Worm (Caenorhabditis elegans) whole organism, mixed stage, embryonic: Measurements from ENCODE around the gene pals-29.
A peak's percentile ranks its signal among the peaks of the same experiment; 100 is the strongest.

ENCODE experiments used
- bed-3 ChIP-seq: fragments of 200-800 bp; sonication (Bioruptor generic); optimal IDR thresholded peaks from 3 replicates; lab custom pipeline; 2018; ENCODE audit warnings: mild to moderate bottlenecking, missing genetic modification characterization, moderate library complexity, missing compliant biosample characterization
- blmp-1 ChIP-seq: fragments of 150-350 bp; optimal IDR thresholded peaks from 2 replicates; lab custom pipeline; 2014; ENCODE audit warnings: missing biosample characterization, missing genetic modification characterization
- ceh-39 ChIP-seq: fragments of 150-350 bp; optimal IDR thresholded peaks from 2 replicates; lab custom pipeline; 2014; ENCODE audit warnings: missing biosample characterization, missing genetic modification characterization
- ceh-43 ChIP-seq: fragments of 200-800 bp; sonication (Bioruptor generic); optimal IDR thresholded peaks from 2 replicates; lab custom pipeline; 2018; ENCODE audit warnings: mild to moderate bottlenecking, missing genetic modification characterization, moderate library complexity, missing compliant biosample characterization
- ceh-83 ChIP-seq: fragments of 200-800 bp; sonication (Bioruptor generic); optimal IDR thresholded peaks from 2 replicates; lab custom pipeline; 2018; ENCODE audit warnings: mild to moderate bottlenecking, missing genetic modification characterization, missing compliant biosample characterization
- ces-1 ChIP-seq: fragments of 150-350 bp; optimal IDR thresholded peaks from 2 replicates; lab custom pipeline; 2014; ENCODE audit warnings: missing biosample characterization, missing genetic modification reagents, missing genetic modification characterization
- cnd-1 ChIP-seq: fragments of 200-800 bp; sonication (Bioruptor generic); optimal IDR thresholded peaks from 2 replicates; lab custom pipeline; 2018; ENCODE audit warnings: mild to moderate bottlenecking, missing genetic modification characterization, missing compliant biosample characterization
- drap-1 ChIP-seq: fragments of 200-800 bp; sonication (Bioruptor generic); optimal IDR thresholded peaks from 3 replicates; lab custom pipeline; 2018; ENCODE audit warnings: mild to moderate bottlenecking, missing genetic modification characterization, missing compliant biosample characterization
- elt-1 ChIP-seq: sonication (generic microtip); optimal IDR thresholded peaks from 2 replicates; lab custom pipeline; 2017; ENCODE audit warnings: missing genetic modification characterization, mild to moderate bottlenecking, missing compliant biosample characterization, antibody characterized with exemption, moderate library complexity, borderline replicate concordance; ENCODE audit not compliant: insufficient read depth
- elt-3 ChIP-seq: fragments of 150-350 bp; optimal IDR thresholded peaks from 2 replicates; lab custom pipeline; 2014; ENCODE audit warnings: missing biosample characterization, missing genetic modification characterization
- flh-1 ChIP-seq: fragments of 200-800 bp; sonication (Bioruptor generic); optimal IDR thresholded peaks from 2 replicates; lab custom pipeline; 2018; ENCODE audit warnings: mild to moderate bottlenecking, missing genetic modification characterization, moderate library complexity, missing compliant biosample characterization
- ham-2 ChIP-seq: fragments of 200-800 bp; sonication (Bioruptor generic); optimal IDR thresholded peaks from 2 replicates; lab custom pipeline; 2018; ENCODE audit warnings: mild to moderate bottlenecking, missing genetic modification characterization, missing compliant biosample characterization
- hlh-1 ChIP-seq: fragments of 150-350 bp; optimal IDR thresholded peaks from 2 replicates; lab custom pipeline; 2014; ENCODE audit warnings: missing biosample characterization, missing genetic modification reagents, missing genetic modification characterization
- lin-13 ChIP-seq: fragments of 150-350 bp; optimal IDR thresholded peaks from 2 replicates; lab custom pipeline; 2014; ENCODE audit warnings: missing biosample characterization, missing genetic modification characterization
- lin-32 ChIP-seq: fragments of 200-800 bp; sonication (Bioruptor generic); optimal IDR thresholded peaks from 2 replicates; lab custom pipeline; 2018; ENCODE audit warnings: mild to moderate bottlenecking, missing genetic modification characterization, missing compliant biosample characterization
- lsy-2 ChIP-seq: fragments of 150-350 bp; optimal IDR thresholded peaks from 2 replicates; lab custom pipeline; 2014; ENCODE audit warnings: missing biosample characterization, missing genetic modification characterization
- mab-5 ChIP-seq: fragments of 150-350 bp; optimal IDR thresholded peaks from 2 replicates; lab custom pipeline; 2014; ENCODE audit warnings: missing biosample characterization, missing genetic modification characterization
- mep-1 ChIP-seq: fragments of 150-350 bp; optimal IDR thresholded peaks from 2 replicates; lab custom pipeline; 2017; ENCODE audit warnings: missing biosample characterization, missing genetic modification reagents, missing genetic modification characterization, inconsistent platforms
- mls-2 ChIP-seq: sonication (generic microtip); optimal IDR thresholded peaks from 2 replicates; lab custom pipeline; 2016; ENCODE audit warnings: mild to moderate bottlenecking, missing genetic modification characterization, moderate library complexity, missing compliant biosample characterization
- nhr-12 ChIP-seq: fragments of 150-350 bp; optimal IDR thresholded peaks from 2 replicates; lab custom pipeline; 2014; ENCODE audit warnings: missing biosample characterization, missing genetic modification characterization
- nhr-2 ChIP-seq: fragments of 150-350 bp; optimal IDR thresholded peaks from 2 replicates; lab custom pipeline; 2014; ENCODE audit warnings: missing biosample characterization, missing genetic modification characterization
- nhr-237 ChIP-seq: fragments of 150-350 bp; optimal IDR thresholded peaks from 2 replicates; lab custom pipeline; 2014; ENCODE audit warnings: missing biosample characterization, missing genetic modification characterization
- nhr-76 ChIP-seq: sonication (generic microtip); optimal IDR thresholded peaks from 2 replicates; lab custom pipeline; 2017; ENCODE audit warnings: missing biosample characterization, missing genetic modification characterization
- pha-4 ChIP-seq: fragments of 150-350 bp; optimal IDR thresholded peaks from 2 replicates; lab custom pipeline; 2018; ENCODE audit warnings: missing biosample characterization, missing genetic modification reagents, missing genetic modification characterization
- sem-2 ChIP-seq: fragments of 200-800 bp; sonication (Bioruptor generic); optimal IDR thresholded peaks from 2 replicates; lab custom pipeline; 2018; ENCODE audit warnings: mild to moderate bottlenecking, missing genetic modification characterization, missing compliant biosample characterization
- snpc-4 ChIP-seq: fragments of 150-350 bp; optimal IDR thresholded peaks from 2 replicates; lab custom pipeline; 2014; ENCODE audit warnings: missing biosample characterization, missing genetic modification characterization
- tbx-8 ChIP-seq: fragments of 200-800 bp; sonication (Bioruptor generic); optimal IDR thresholded peaks from 2 replicates; lab custom pipeline; 2018; ENCODE audit warnings: mild to moderate bottlenecking, missing genetic modification characterization, moderate library complexity, missing compliant biosample characterization
- unc-39 ChIP-seq: fragments of 150-350 bp; optimal IDR thresholded peaks from 2 replicates; lab custom pipeline; 2014; ENCODE audit warnings: missing biosample characterization, missing genetic modification characterization
- unc-62 ChIP-seq: fragments of 150-350 bp; optimal IDR thresholded peaks from 2 replicates; lab custom pipeline; 2014; ENCODE audit warnings: missing biosample characterization, missing genetic modification reagents, missing genetic modification characterization
- zip-8 ChIP-seq: fragments of 150-350 bp; optimal IDR thresholded peaks from 2 replicates; lab custom pipeline; 2014; ENCODE audit warnings: missing biosample characterization, missing genetic modification characterization
- ztf-11 ChIP-seq: fragments of 150-350 bp; optimal IDR thresholded peaks from 2 replicates; lab custom pipeline; 2014; ENCODE audit warnings: missing biosample characterization, missing genetic modification characterization

Gene pals-29

DNA sequence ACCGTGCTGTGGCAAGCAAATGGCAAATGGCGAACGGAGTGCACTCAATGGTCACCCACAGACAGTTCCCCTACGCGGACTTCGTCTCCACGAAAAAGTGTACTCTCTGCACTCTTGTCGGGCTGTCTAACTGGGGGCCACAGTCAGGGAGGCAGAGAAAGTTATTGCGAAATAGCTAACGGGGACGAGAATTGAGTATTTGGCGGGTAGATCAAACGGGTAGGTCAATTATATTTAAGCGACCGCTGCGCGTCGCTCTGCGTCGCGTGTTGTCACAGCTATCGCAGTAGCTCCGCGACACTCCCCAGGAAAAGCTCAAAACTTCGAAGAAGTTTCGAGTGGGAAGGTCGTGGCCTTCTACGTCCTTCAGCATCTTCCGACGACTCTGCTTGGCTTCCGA is 10.1 kb downstream of the pals-29 start:
- TF ChIP-seq hlh-1 (tag; lab: Kevin White, UChicago) (no peak), blmp-1 (tag; lab: Kevin White, UChicago) (peak; percentile 9), nhr-12 (tag; lab: Kevin White, UChicago) (no peak)

ce11 chrIV:14530031-14530430 is 12.4 kb downstream of the pals-29 start:
- TF ChIP-seq mls-2 (tag; lab: Kevin White, UChicago) (no peak), lin-13 (no peak), zip-8 (tag; lab: Kevin White, UChicago) (no peak), ceh-83 (GFP tag; lab: Kevin White, UChicago) (no peak), unc-39 (tag; lab: Kevin White, UChicago) (no peak), ceh-43 (GFP tag; lab: Kevin White, UChicago) (no peak), cnd-1 (no peak), ztf-11 (tag; lab: Kevin White, UChicago) (no peak), unc-62 (GFP tag; lab: Kevin White, UChicago) (no peak), mep-1 (tag; lab: Kevin White, UChicago) (no peak), nhr-12 (tag; lab: Kevin White, UChicago) (no peak), flh-1 (GFP tag; lab: Kevin White, UChicago) (no peak), blmp-1 (tag; lab: Kevin White, UChicago) (no peak)

ce11 chrIV:14528718-14529117 is 13.7 kb downstream of the pals-29 start, which contains the start of gene T27E7.3:
T27E7.3 (plus strand) TSS chrIV:14529018.
- TF ChIP-seq snpc-4 (tag; lab: Kevin White, UChicago) (no peak), elt-3 (tag; lab: Kevin White, UChicago) (no peak), ceh-43 (GFP tag; lab: Kevin White, UChicago) (no peak), unc-39 (tag; lab: Kevin White, UChicago) (no peak), lin-32 (GFP tag; lab: Kevin White, UChicago) (no peak), bed-3 (GFP tag; lab: Kevin White, UChicago) (no peak), ceh-39 (no peak), cnd-1 (no peak), mab-5 (no peak), nhr-12 (tag; lab: Kevin White, UChicago) (no peak), sem-2 (GFP tag; lab: Kevin White, UChicago) (no peak), ces-1 (GFP tag; lab: Kevin White, UChicago) (no peak), pha-4 (tag; lab: Kevin White, UChicago) (no peak), mep-1 (tag; lab: Kevin White, UChicago) (no peak), elt-1 (no peak), drap-1 (GFP tag; lab: Kevin White, UChicago) (no peak), nhr-237 (tag; lab: Kevin White, UChicago) (no peak)
- TF ChIP-seq, all 35 proteins: peak for 0

DNA sequence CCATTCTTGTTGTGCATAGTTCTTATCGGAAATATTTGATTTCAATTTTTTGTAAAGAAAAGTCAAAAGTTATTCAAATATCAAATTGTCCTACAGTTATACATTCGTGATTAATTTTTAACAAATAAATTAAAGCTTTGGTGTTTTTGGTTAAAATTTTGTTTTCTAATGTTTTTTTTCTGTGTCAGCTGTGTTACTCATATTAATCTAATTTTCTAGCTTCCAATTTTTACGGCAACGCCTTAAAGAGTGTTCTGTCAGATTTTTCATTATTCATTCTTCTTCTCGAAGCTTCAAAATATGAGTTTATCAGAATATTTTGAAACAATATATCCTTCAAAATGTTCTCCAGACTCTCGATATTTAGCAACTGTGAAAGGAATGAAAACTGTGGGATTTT is 18.8 kb downstream of the pals-29 start, which contains the start of gene srh-63:
TSS of gene srh-63 (plus strand) at position 301 of the 400 bp plus-strand sequence.
- no peak for TF ChIP-seq nhr-76 (tag; lab: Kevin White, UChicago)
- TF ChIP-seq ceh-83 (GFP tag; lab: Kevin White, UChicago), result no peak
- TF ChIP-seq snpc-4 (tag; lab: Kevin White, UChicago), result no peak
- TF ChIP-seq tbx-8 (GFP tag; lab: Kevin White, UChicago), result no peak
- TF ChIP-seq ceh-39, result no peak
- TF ChIP-seq ham-2 (GFP tag; lab: Kevin White, UChicago), result no peak
- no peak for TF ChIP-seq hlh-1 (tag; lab: Kevin White, UChicago)
- TF ChIP-seq nhr-237 (tag; lab: Kevin White, UChicago), result no peak
- TF ChIP-seq nhr-2 (tag; lab: Kevin White, UChicago), result no peak
- no peak for TF ChIP-seq mab-5
- TF ChIP-seq lin-13, result no peak
- TF ChIP-seq ztf-11 (tag; lab: Kevin White, UChicago), result no peak
- TF ChIP-seq cnd-1, result no peak
- TF ChIP-seq drap-1 (GFP tag; lab: Kevin White, UChicago), result no peak
- TF ChIP-seq bed-3 (GFP tag; lab: Kevin White, UChicago), result no peak
- TF ChIP-seq, all 35 proteins: peak for 0

DNA sequence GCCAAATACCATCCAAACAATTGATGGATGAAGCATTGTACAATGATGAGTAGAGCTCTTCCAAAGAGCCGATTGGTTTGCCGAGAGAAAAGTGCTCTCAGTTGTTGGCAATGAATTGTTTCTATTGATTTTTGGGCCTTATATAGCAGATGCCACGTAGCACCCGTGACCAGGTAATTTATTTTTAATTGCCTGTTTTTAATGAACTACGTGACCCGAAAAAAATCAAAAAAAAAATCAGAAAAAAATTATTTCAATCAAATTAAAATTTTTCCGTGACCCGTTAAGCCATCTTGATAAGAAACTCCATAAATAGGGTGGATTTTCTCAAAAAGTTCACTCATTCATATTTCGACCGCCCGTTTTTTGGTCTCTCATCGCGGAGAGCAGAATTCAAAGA is 23.0 kb downstream of the pals-29 start, which contains the start of the genes Y57G11A.2 and T27E7.1:
TSS of gene Y57G11A.2 (minus strand) at position 101 of the 400 bp plus-strand sequence.
TSS of gene T27E7.1 (plus strand) at position 337 of the 400 bp plus-strand sequence.
- TF ChIP-seq drap-1 (GFP tag; lab: Kevin White, UChicago) (no peak), nhr-76 (tag; lab: Kevin White, UChicago) (no peak), zip-8 (tag; lab: Kevin White, UChicago) (no peak), ces-1 (GFP tag; lab: Kevin White, UChicago) (no peak), lin-13 (no peak), lsy-2 (tag; lab: Kevin White, UChicago) (no peak), nhr-2 (tag; lab: Kevin White, UChicago) (no peak), hlh-1 (tag; lab: Kevin White, UChicago) (no peak), ceh-39 (no peak), elt-1 (no peak), sem-2 (GFP tag; lab: Kevin White, UChicago) (no peak), pha-4 (tag; lab: Kevin White, UChicago) (no peak), tbx-8 (GFP tag; lab: Kevin White, UChicago) (no peak), mep-1 (tag; lab: Kevin White, UChicago) (no peak)
